Worm (Caenorhabditis elegans) whole organism, L3 larva: Measurements from ENCODE around the gene Y39A1A.27.

Experiments used
- R02D3.7 ChIP-seq: fragments of 150-350 bp; optimal IDR thresholded peaks from 2 replicates; lab custom pipeline; 2014; ENCODE audit warnings: missing biosample characterization, missing genetic modification characterization
- ZK546.5 ChIP-seq: sonication (generic microtip); optimal IDR thresholded peaks from 2 replicates; lab custom pipeline; 2017; ENCODE audit warnings: missing biosample characterization, missing genetic modification characterization
- aly-2 ChIP-seq: fragments of 150-350 bp; optimal IDR thresholded peaks from 2 replicates; lab custom pipeline; 2014; ENCODE audit warnings: missing biosample characterization, missing genetic modification characterization
- ceh-16 ChIP-seq: sonication (generic microtip); optimal IDR thresholded peaks from 2 replicates; lab custom pipeline; 2017; ENCODE audit warnings: missing biosample characterization, missing genetic modification characterization
- ceh-28 ChIP-seq: fragments of 150-350 bp; optimal IDR thresholded peaks from 2 replicates; lab custom pipeline; 2014; ENCODE audit warnings: missing biosample characterization, missing genetic modification reagents, missing genetic modification characterization
- ceh-82 ChIP-seq: fragments of 150-350 bp; optimal IDR thresholded peaks from 2 replicates; lab custom pipeline; 2014; ENCODE audit warnings: missing biosample characterization, missing genetic modification characterization
- ceh-9 ChIP-seq: sonication (generic microtip); optimal IDR thresholded peaks from 2 replicates; lab custom pipeline; 2018; ENCODE audit warnings: missing biosample characterization, missing genetic modification characterization
- daf-12 ChIP-seq: fragments of 150-350 bp; optimal IDR thresholded peaks from 2 replicates; lab custom pipeline; 2014; ENCODE audit warnings: missing biosample characterization, missing genetic modification reagents, missing genetic modification characterization
- egl-27 ChIP-seq: sonication (generic microtip); optimal IDR thresholded peaks from 4 replicates; lab custom pipeline; 2017; ENCODE audit warnings: missing biosample characterization, missing genetic modification reagents, missing genetic modification characterization
- egl-5 ChIP-seq: fragments of 150-350 bp; optimal IDR thresholded peaks from 2 replicates; lab custom pipeline; 2017; ENCODE audit warnings: missing biosample characterization, missing genetic modification reagents, missing genetic modification characterization, inconsistent platforms
- elt-1 ChIP-seq: fragments of 150-350 bp; optimal IDR thresholded peaks from 2 replicates; lab custom pipeline; 2014; ENCODE audit warnings: missing biosample characterization, missing genetic modification characterization
- elt-2 ChIP-seq: sonication (generic microtip); optimal IDR thresholded peaks from 2 replicates; lab custom pipeline; 2016; ENCODE audit warnings: missing genetic modification reagents, mild to moderate bottlenecking, missing genetic modification characterization, missing compliant biosample characterization
- elt-3 ChIP-seq, 3 experiments: fragments of 150-350 bp in 1 of 3; sonication (generic microtip) in 2 of 3; optimal IDR thresholded peaks; 2 replicates in 2 of 3; 4 replicates in 1 of 3; lab custom pipeline; 2014 to 2017; ENCODE audit warnings: missing biosample characterization in 3 of 3, missing genetic modification characterization in 3 of 3
- eor-1 ChIP-seq, 2 experiments: fragments of 150-350 bp; optimal IDR thresholded peaks; 2 replicates each; lab custom pipeline; 2014 to 2018; ENCODE audit warnings: missing biosample characterization in 2 of 2, missing genetic modification characterization in 2 of 2
- fkh-10 ChIP-seq: sonication (generic microtip); optimal IDR thresholded peaks from 2 replicates; lab custom pipeline; 2017; ENCODE audit warnings: missing biosample characterization, missing genetic modification reagents, missing genetic modification characterization
- fkh-2 ChIP-seq: fragments of 150-350 bp; optimal IDR thresholded peaks from 2 replicates; lab custom pipeline; 2014; ENCODE audit warnings: missing biosample characterization, missing genetic modification reagents, missing genetic modification characterization
- fos-1 ChIP-seq: fragments of 150-350 bp; optimal IDR thresholded peaks from 2 replicates; lab custom pipeline; 2014; ENCODE audit warnings: missing biosample characterization, missing genetic modification characterization
- hmg-11 ChIP-seq: sonication (generic microtip); optimal IDR thresholded peaks from 2 replicates; lab custom pipeline; 2016; ENCODE audit warnings: missing genetic modification characterization, missing compliant biosample characterization
- jun-1 ChIP-seq: fragments of 150-350 bp; optimal IDR thresholded peaks from 2 replicates; lab custom pipeline; 2014; ENCODE audit warnings: missing biosample characterization, missing genetic modification reagents, missing genetic modification characterization
- lin-15B ChIP-seq: fragments of 150-350 bp; optimal IDR thresholded peaks from 2 replicates; lab custom pipeline; 2014; ENCODE audit warnings: missing biosample characterization, missing genetic modification characterization
- lin-39 ChIP-seq: fragments of 150-350 bp; optimal IDR thresholded peaks from 2 replicates; lab custom pipeline; 2018; ENCODE audit warnings: missing biosample characterization, missing genetic modification reagents, missing genetic modification characterization
- lsy-12 ChIP-seq: sonication (generic microtip); optimal IDR thresholded peaks from 2 replicates; lab custom pipeline; 2016; ENCODE audit warnings: mild to moderate bottlenecking, missing genetic modification characterization, missing compliant biosample characterization
- mdl-1 ChIP-seq: fragments of 150-350 bp; optimal IDR thresholded peaks from 2 replicates; lab custom pipeline; 2014; ENCODE audit warnings: missing biosample characterization, missing genetic modification characterization
- mml-1 ChIP-seq: fragments of 150-350 bp; sonication (generic microtip); optimal IDR thresholded peaks from 3 replicates; lab custom pipeline; 2014; ENCODE audit warnings: missing biosample characterization, missing genetic modification characterization
- nfya-1 ChIP-seq: sonication (generic microtip); optimal IDR thresholded peaks from 2 replicates; lab custom pipeline; 2017; ENCODE audit warnings: missing genetic modification characterization, mild to moderate bottlenecking, missing compliant biosample characterization, antibody characterized with exemption, moderate library complexity; ENCODE audit not compliant: insufficient read depth
- nhr-11 ChIP-seq: fragments of 150-350 bp; optimal IDR thresholded peaks from 2 replicates; lab custom pipeline; 2014; ENCODE audit warnings: missing biosample characterization, missing genetic modification characterization
- nhr-12 ChIP-seq: fragments of 150-350 bp; optimal IDR thresholded peaks from 2 replicates; lab custom pipeline; 2014; ENCODE audit warnings: missing biosample characterization, missing genetic modification characterization
- nhr-23 ChIP-seq: fragments of 150-350 bp; optimal IDR thresholded peaks from 2 replicates; lab custom pipeline; 2014; ENCODE audit warnings: missing biosample characterization, missing genetic modification reagents, missing genetic modification characterization
- nhr-237 ChIP-seq: fragments of 150-350 bp; optimal IDR thresholded peaks from 2 replicates; lab custom pipeline; 2014; ENCODE audit warnings: missing biosample characterization, missing genetic modification characterization
- nhr-25 ChIP-seq: sonication (generic microtip); optimal IDR thresholded peaks from 2 replicates; lab custom pipeline; 2017; ENCODE audit warnings: missing biosample characterization, missing genetic modification characterization
- nhr-28 ChIP-seq: fragments of 150-350 bp; optimal IDR thresholded peaks from 2 replicates; lab custom pipeline; 2014; ENCODE audit warnings: missing biosample characterization, missing genetic modification characterization
- nhr-43 ChIP-seq: sonication (generic microtip); optimal IDR thresholded peaks from 2 replicates; lab custom pipeline; 2016; ENCODE audit warnings: mild to moderate bottlenecking, missing genetic modification characterization, missing compliant biosample characterization; ENCODE audit not compliant: poor library complexity, severe bottlenecking
- nhr-67 ChIP-seq: fragments of 150-350 bp; optimal IDR thresholded peaks from 2 replicates; lab custom pipeline; 2014; ENCODE audit warnings: missing biosample characterization, missing genetic modification characterization
- nhr-76 ChIP-seq: fragments of 150-350 bp; sonication (generic microtip); optimal IDR thresholded peaks from 5 replicates; lab custom pipeline; 2014; ENCODE audit warnings: missing biosample characterization, missing genetic modification characterization
- nhr-77 ChIP-seq: fragments of 150-350 bp; optimal IDR thresholded peaks from 2 replicates; lab custom pipeline; 2014; ENCODE audit warnings: missing biosample characterization, missing genetic modification characterization
- pha-4 ChIP-seq: fragments of 150-350 bp; optimal IDR thresholded peaks from 2 replicates; lab custom pipeline; 2014; ENCODE audit warnings: missing biosample characterization, missing genetic modification reagents, missing genetic modification characterization
- pqm-1 ChIP-seq: fragments of 150-350 bp; optimal IDR thresholded peaks from 2 replicates; lab custom pipeline; 2017; ENCODE audit warnings: missing biosample characterization, missing genetic modification characterization, inconsistent platforms
- sea-2 ChIP-seq: fragments of 150-350 bp; sonication (generic microtip); optimal IDR thresholded peaks from 4 replicates; lab custom pipeline; 2014; ENCODE audit warnings: missing biosample characterization, missing genetic modification reagents, missing genetic modification characterization
- skn-1 ChIP-seq: fragments of 150-350 bp; optimal IDR thresholded peaks from 2 replicates; lab custom pipeline; 2014; ENCODE audit warnings: missing biosample characterization, missing genetic modification characterization
- snpc-4 ChIP-seq: fragments of 150-350 bp; optimal IDR thresholded peaks from 2 replicates; lab custom pipeline; 2014; ENCODE audit warnings: missing biosample characterization, missing genetic modification characterization
- tbx-2 ChIP-seq: sonication (generic microtip); optimal IDR thresholded peaks from 2 replicates; lab custom pipeline; 2016; ENCODE audit warnings: mild to moderate bottlenecking, missing genetic modification characterization, missing compliant biosample characterization
- unc-39 ChIP-seq: sonication (generic microtip); optimal IDR thresholded peaks from 4 replicates; lab custom pipeline; 2017; ENCODE audit warnings: missing biosample characterization, missing genetic modification characterization
- unc-62 ChIP-seq: fragments of 150-350 bp; sonication (generic microtip); optimal IDR thresholded peaks from 4 replicates; lab custom pipeline; 2014; ENCODE audit warnings: missing biosample characterization, missing genetic modification reagents, missing genetic modification characterization
- zag-1 ChIP-seq: fragments of 150-350 bp; optimal IDR thresholded peaks from 2 replicates; lab custom pipeline; 2014; ENCODE audit warnings: missing biosample characterization, missing genetic modification characterization
- ztf-11 ChIP-seq: fragments of 150-350 bp; optimal IDR thresholded peaks from 2 replicates; lab custom pipeline; 2014; ENCODE audit warnings: missing biosample characterization, missing genetic modification characterization
- ztf-4 ChIP-seq: fragments of 150-350 bp; optimal IDR thresholded peaks from 2 replicates; lab custom pipeline; 2014; ENCODE audit warnings: missing biosample characterization, missing genetic modification characterization

Gene Y39A1A.27

DNA sequence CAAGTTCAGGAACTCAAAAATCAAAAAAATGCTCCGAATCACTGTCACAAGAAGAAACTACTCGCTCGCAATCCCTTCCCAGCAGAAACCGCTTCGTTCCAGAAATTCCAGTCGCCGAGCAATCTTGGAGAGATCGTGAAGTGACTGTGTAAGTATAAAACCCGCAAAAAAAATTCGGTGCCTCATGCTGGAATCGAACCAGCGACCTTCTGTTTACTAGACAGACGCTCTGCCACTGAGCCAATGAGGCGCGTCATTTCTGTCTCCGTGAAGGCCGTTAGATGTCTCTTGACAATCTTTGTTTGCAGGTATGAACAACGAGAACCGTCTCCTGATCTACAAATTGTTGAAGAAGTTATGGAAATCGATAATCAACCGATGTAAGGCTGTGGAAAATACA, 14.2 kb upstream of the Y39A1A.27 start:
- TF ChIP-seq nfya-1 (tag; lab: Kevin White, UChicago) (peak; percentile 53), unc-62 (GFP tag; lab: Kevin White, UChicago) (no peak), nhr-43 (tag; lab: Kevin White, UChicago) (peak; percentile 26), nhr-23 (peak; percentile 4), elt-2 (tag; lab: Kevin White, UChicago) (peak; percentile 6), lsy-12 (tag; lab: Kevin White, UChicago) (peak; percentile 59), pha-4 (tag; lab: Kevin White, UChicago) (peak; percentile 61), ceh-9 (tag; lab: Kevin White, UChicago) (no peak), hmg-11 (peak; percentile 60), elt-3 (tag; optimal IDR thresholded peaks at IDR 0.05; lab: Kevin White, UChicago) (no peak), lin-39 (tag; lab: Kevin White, UChicago) (peak; percentile 9), nhr-25 (tag; lab: Kevin White, UChicago) (peak; percentile 19)

- TF ChIP-seq nhr-25 (tag; lab: Kevin White, UChicago), result no peak
- peak; percentile 60 for TF ChIP-seq nfya-1 (tag; lab: Kevin White, UChicago)
- no peak for TF ChIP-seq mml-1
- peak; percentile 76 for TF ChIP-seq hmg-11
- TF ChIP-seq sea-2, result no peak
- TF ChIP-seq fos-1 (tag; lab: Kevin White, UChicago), result no peak
- TF ChIP-seq nhr-237 (tag; lab: Kevin White, UChicago), result no peak
- no peak for TF ChIP-seq nhr-28 (tag; lab: Kevin White, UChicago)
- peak; percentile 30 for TF ChIP-seq mdl-1 (tag; lab: Kevin White, UChicago)
- TF ChIP-seq tbx-2 (tag; lab: Kevin White, UChicago), result no peak
- TF ChIP-seq aly-2 (tag; lab: Kevin White, UChicago), result no peak
- no peak for TF ChIP-seq elt-3 (tag; optimal IDR thresholded peaks at IDR 0.05; lab: Kevin White, UChicago)
- TF ChIP-seq ztf-11 (tag; lab: Kevin White, UChicago), result no peak
- no peak for TF ChIP-seq fkh-2
- TF ChIP-seq nhr-43 (tag; lab: Kevin White, UChicago), result peak; percentile 22
- no peak for TF ChIP-seq jun-1 (tag; lab: Kevin White, UChicago)
- TF ChIP-seq zag-1 (tag; lab: Kevin White, UChicago), result no peak
- no peak for TF ChIP-seq skn-1 (tag; lab: Kevin White, UChicago)
- TF ChIP-seq eor-1 (tag; optimal IDR thresholded peaks at IDR 0.05; lab: Kevin White, UChicago), result no peak
- no peak for TF ChIP-seq nhr-67 (tag; lab: Kevin White, UChicago)
- no peak for TF ChIP-seq egl-5 (tag; lab: Kevin White, UChicago)
- TF ChIP-seq ceh-9 (tag; lab: Kevin White, UChicago), result no peak
- peak; percentile 16 for TF ChIP-seq nhr-23
- no peak for TF ChIP-seq ZK546.5 (tag; lab: Kevin White, UChicago)
- TF ChIP-seq unc-62 (GFP tag; lab: Kevin White, UChicago), result no peak
- TF ChIP-seq lin-39 (tag; lab: Kevin White, UChicago), result no peak
- no peak for TF ChIP-seq nhr-12 (tag; lab: Kevin White, UChicago)
- no peak for TF ChIP-seq unc-39 (tag; lab: Kevin White, UChicago)
- no peak for TF ChIP-seq nhr-77 (tag; lab: Kevin White, UChicago)
- TF ChIP-seq ztf-4, result no peak
- TF ChIP-seq ceh-28 (tag; lab: Kevin White, UChicago), result no peak
- peak; percentile 71 for TF ChIP-seq pha-4 (tag; lab: Kevin White, UChicago)
- no peak for TF ChIP-seq lsy-12 (tag; lab: Kevin White, UChicago)
- no peak for TF ChIP-seq R02D3.7 (tag; lab: Kevin White, UChicago)
- no peak for TF ChIP-seq elt-1
- TF ChIP-seq elt-2 (tag; lab: Kevin White, UChicago), result peak; percentile 52
- TF ChIP-seq lin-15B, result no peak
- no peak for TF ChIP-seq daf-12 (tag; lab: Kevin White, UChicago)
- TF ChIP-seq egl-27 (tag; lab: Kevin White, UChicago), result no peak
- TF ChIP-seq pqm-1 (tag; lab: Kevin White, UChicago), result peak; percentile 39
- no peak for TF ChIP-seq snpc-4 (tag; lab: Kevin White, UChicago)
- no peak for TF ChIP-seq ceh-16 (tag; lab: Kevin White, UChicago)
- TF ChIP-seq nhr-76 (tag; lab: Kevin White, UChicago), result no peak
- TF ChIP-seq ceh-82 (tag; lab: Kevin White, UChicago), result no peak
- TF ChIP-seq nhr-11 (tag; lab: Kevin White, UChicago), result no peak
- TF ChIP-seq fkh-10 (GFP tag; lab: Kevin White, UChicago), result no peak
These were observed 10.4 kb upstream of the Y39A1A.27 start for ce11 chrIII:10628360-10628759.
